Worm (Caenorhabditis elegans): ENCODE measurements around the gene msp-57.
A peak's percentile ranks its signal among the peaks of the same experiment; 100 is the strongest.

Gene msp-57

DNA sequence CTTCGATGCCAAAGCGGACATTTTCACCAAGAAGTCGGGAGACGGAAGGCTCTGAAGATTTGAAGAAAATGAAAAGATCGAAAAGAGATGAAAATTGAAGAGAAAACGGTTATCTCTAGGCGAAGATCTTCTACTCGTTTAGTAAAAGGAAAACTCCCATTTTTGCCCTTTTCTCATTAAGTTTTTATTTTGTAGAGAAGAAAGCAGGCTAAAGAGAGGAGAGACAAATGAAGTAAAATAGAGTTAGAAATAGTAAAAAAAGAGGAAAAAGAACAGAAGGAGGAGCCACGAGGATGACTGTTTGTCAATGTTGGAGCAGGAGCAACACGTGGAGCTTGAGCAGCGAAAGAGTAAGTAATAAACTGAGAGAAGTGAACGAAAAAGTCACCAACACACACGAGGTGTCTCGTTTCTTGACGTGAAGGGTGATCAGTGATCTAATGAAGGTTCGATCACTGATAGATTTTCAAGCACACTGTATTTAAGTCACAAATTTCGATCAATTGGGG lies 26.5 kb downstream of the msp-57 start, which contains the start of gene ivd-1:
ivd-1 (minus strand) TSS at position 51 of the 509 bp plus-strand sequence.
- TF ChIP-seq unc-55 (GFP tag; optimal IDR thresholded peaks at IDR 0.05) (no peak), sem-4 (tag; optimal IDR thresholded peaks at IDR 0.05) (no peak), elt-1 (tag; optimal IDR thresholded peaks at IDR 0.05) (no peak), lin-11 (tag; optimal IDR thresholded peaks at IDR 0.05) (no peak), ztf-1 (GFP tag; conservative IDR thresholded peaks at IDR 0.05) (no peak), nhr-77 (tag; optimal IDR thresholded peaks at IDR 0.05) (no peak), nhr-129 (tag; optimal IDR thresholded peaks at IDR 0.05) (peak; percentile 69), nhr-10 (tag; optimal IDR thresholded peaks at IDR 0.05) (no peak), nhr-23 (tag; optimal IDR thresholded peaks at IDR 0.05) (no peak), peb-1 (tag; optimal IDR thresholded peaks at IDR 0.05) (no peak), fos-1 (tag; optimal IDR thresholded peaks at IDR 0.05) (peak; percentile 57), lin-13 (GFP tag; optimal IDR thresholded peaks at IDR 0.05) (no peak), ztf-11 (tag; optimal IDR thresholded peaks at IDR 0.05) (no peak), blmp-1 (tag; optimal IDR thresholded peaks at IDR 0.05; ENCODE audit: insufficient read depth) (peak; percentile 23), lsy-2 (tag; optimal IDR thresholded peaks at IDR 0.05) (peak in 1 of 2 experiments; percentile 25), alr-1 (tag; optimal IDR thresholded peaks at IDR 0.05) (no peak), nhr-21 (tag; optimal IDR thresholded peaks at IDR 0.05) (no peak), nhr-6 (tag; optimal IDR thresholded peaks at IDR 0.05) (no peak), nhr-11 (tag; optimal IDR thresholded peaks at IDR 0.05) (no peak), crh-2 (tag; optimal IDR thresholded peaks at IDR 0.05) (no peak), elt-3 (tag; optimal IDR thresholded peaks at IDR 0.05) (no peak), aly-2 (tag; optimal IDR thresholded peaks at IDR 0.05) (no peak), R02D3.7 (tag; optimal IDR thresholded peaks at IDR 0.05) (no peak), skn-1 (tag; optimal IDR thresholded peaks at IDR 0.05) (no peak), dmd-4 (tag; optimal IDR thresholded peaks at IDR 0.05) (no peak), Y55F3AM.14 (GFP tag; optimal IDR thresholded peaks at IDR 0.05) (no peak), nhr-237 (tag; optimal IDR thresholded peaks at IDR 0.05) (no peak), ceh-16 (tag; optimal IDR thresholded peaks at IDR 0.05) (no peak), ceh-82 (tag; optimal IDR thresholded peaks at IDR 0.05) (no peak), C34F6.9 (tag; optimal IDR thresholded peaks at IDR 0.05) (peak; percentile 29), ama-1 (optimal IDR thresholded peaks at IDR 0.05) (no peak), unc-39 (tag; optimal IDR thresholded peaks at IDR 0.05) (no peak), ztf-4 (tag; optimal IDR thresholded peaks at IDR 0.05) (no peak), nhr-25 (tag; optimal IDR thresholded peaks at IDR 0.05) (no peak), gmeb-1 (tag; optimal IDR thresholded peaks at IDR 0.05) (no peak), zag-1 (tag; optimal IDR thresholded peaks at IDR 0.05) (no peak), ZK546.5 (tag; optimal IDR thresholded peaks at IDR 0.05) (no peak), egl-27 (tag; optimal IDR thresholded peaks at IDR 0.05) (no peak), nhr-12 (tag; optimal IDR thresholded peaks at IDR 0.05) (no peak), mdl-1 (tag; optimal IDR thresholded peaks at IDR 0.05) (peak in 1 of 2 experiments; percentile 58), unc-62 (GFP tag; optimal IDR thresholded peaks at IDR 0.05) (no peak), mab-5 (tag; optimal IDR thresholded peaks at IDR 0.05) (no peak), lin-39 (tag; optimal IDR thresholded peaks at IDR 0.05) (no peak), mbf-1 (tag; optimal IDR thresholded peaks at IDR 0.05) (no peak), sma-9 (GFP tag; optimal IDR thresholded peaks at IDR 0.05) (peak; percentile 34), sma-9 (tag; optimal IDR thresholded peaks at IDR 0.05) (no peak), snpc-4 (tag; optimal IDR thresholded peaks at IDR 0.05) (no peak), F13H6.1 (tag; optimal IDR thresholded peaks at IDR 0.05) (peak; percentile 28), sma-3 (GFP tag; optimal IDR thresholded peaks at IDR 0.05) (no peak)

Data from whole organism, L2 larva.